Fruit fly (Drosophila melanogaster) whole organism, embryonic: Measurements from ENCODE around the gene Rtca.

ENCODE experiments used
- Bdp1 ChIP-seq: fragments of 200-800 bp; sonication (Bioruptor generic); optimal IDR thresholded peaks from 3 replicates; lab custom pipeline; 2016; ENCODE audit warnings: missing biosample characterization, missing genetic modification characterization
- Bteb2 ChIP-seq: fragments of 200-800 bp; sonication (Bioruptor generic); optimal IDR thresholded peaks from 2 replicates; lab custom pipeline; 2016; ENCODE audit warnings: missing biosample characterization, missing genetic modification characterization
- CG10321 ChIP-seq: fragments of 200-800 bp; sonication (Bioruptor generic); IDR thresholded peaks from 2 replicates; pipeline ENCODE4 v1.3.6; 2022; ENCODE audit warnings: missing biosample characterization, missing genetic modification characterization
- CG13287 ChIP-seq: fragments of 200-800 bp; sonication (Bioruptor generic); IDR thresholded peaks from 2 replicates; pipeline ENCODE4 v1.3.6; 2022; ENCODE audit warnings: missing biosample characterization, missing genetic modification characterization; ENCODE audit not compliant: partially characterized antibody
- CG13624 ChIP-seq: fragments of 200-800 bp; sonication (Bioruptor generic); optimal IDR thresholded peaks from 2 replicates; lab custom pipeline; 2016; ENCODE audit warnings: missing biosample characterization, missing genetic modification characterization
- CG14667 ChIP-seq: fragments of 200-800 bp; sonication (Bioruptor generic); IDR thresholded peaks from 2 replicates; pipeline ENCODE4 v1.3.6; 2022; ENCODE audit warnings: missing biosample characterization, missing genetic modification characterization
- CG17186 ChIP-seq: fragments of 200-800 bp; sonication (Bioruptor generic); optimal IDR thresholded peaks from 3 replicates; lab custom pipeline; 2017; ENCODE audit warnings: missing biosample characterization, missing genetic modification reagents, missing genetic modification characterization
- CG17802 ChIP-seq: fragments of 200-800 bp; sonication (Bioruptor generic); optimal IDR thresholded peaks from 2 replicates; lab custom pipeline; 2018; ENCODE audit warnings: missing biosample characterization, mild to moderate bottlenecking, missing genetic modification characterization, moderate library complexity
- CG42726 ChIP-seq: fragments of 200-800 bp; sonication (Bioruptor generic); IDR thresholded peaks from 2 replicates; pipeline ENCODE4 v1.3.6; 2022; ENCODE audit warnings: missing biosample characterization, missing genetic modification characterization; ENCODE audit not compliant: partially characterized antibody
- CG6765 ChIP-seq: fragments of 200-800 bp; sonication (Bioruptor generic); optimal IDR thresholded peaks from 3 replicates; lab custom pipeline; 2017; ENCODE audit warnings: missing biosample characterization, mild to moderate bottlenecking, missing genetic modification characterization
- CG7372 ChIP-seq: fragments of 200-800 bp; sonication (Bioruptor generic); IDR thresholded peaks from 2 replicates; pipeline ENCODE4 v1.3.6; 2022; ENCODE audit warnings: missing biosample characterization, missing genetic modification characterization
- CG7839 ChIP-seq: fragments of 200-800 bp; sonication (Bioruptor generic); optimal IDR thresholded peaks from 3 replicates; lab custom pipeline; 2018; ENCODE audit warnings: missing biosample characterization, mild to moderate bottlenecking, missing genetic modification characterization, moderate library complexity
- CG7928 ChIP-seq: fragments of 200-800 bp; sonication (Bioruptor generic); optimal IDR thresholded peaks from 2 replicates; lab custom pipeline; 2017; ENCODE audit warnings: missing biosample characterization, mild to moderate bottlenecking, missing genetic modification characterization
- CG8290 ChIP-seq, 3 experiments: fragments of 200-800 bp; sonication (Bioruptor generic); optimal IDR thresholded peaks; 2 replicates each; lab custom pipeline; 2016 to 2019; ENCODE audit warnings: missing biosample characterization in 3 of 3, missing genetic modification characterization in 3 of 3, mild to moderate bottlenecking in 2 of 3, moderate library complexity in 1 of 3
- CG8924 ChIP-seq: fragments of 200-800 bp; optimal IDR thresholded peaks from 3 replicates; lab custom pipeline; 2019; ENCODE audit warnings: missing biosample characterization, mild to moderate bottlenecking, missing genetic modification characterization, moderate library complexity
- Drgx ChIP-seq: fragments of 200-800 bp; sonication (Bioruptor generic); IDR thresholded peaks from 2 replicates; pipeline ENCODE4 v1.3.6; 2022; ENCODE audit warnings: missing biosample characterization, missing genetic modification characterization
- Fer3 ChIP-seq: fragments of 200-800 bp; sonication (Bioruptor generic); optimal IDR thresholded peaks from 2 replicates; lab custom pipeline; 2018; ENCODE audit warnings: missing biosample characterization, mild to moderate bottlenecking, missing genetic modification characterization, moderate library complexity
- HLH3B ChIP-seq: fragments of 200-800 bp; sonication (Bioruptor generic); IDR thresholded peaks from 2 replicates; pipeline ENCODE4 v1.3.6; 2022; ENCODE audit warnings: missing biosample characterization, missing genetic modification characterization
- Hr3 ChIP-seq: fragments of 200-800 bp; sonication (Bioruptor generic); optimal IDR thresholded peaks from 3 replicates; lab custom pipeline; 2016; ENCODE audit warnings: missing biosample characterization, missing genetic modification characterization
- Hr78 ChIP-seq, 2 experiments: fragments of 200-800 bp in 1 of 2; fragments of >200 bp in 1 of 2; sonication (Bioruptor generic) in 1 of 2; optimal IDR thresholded peaks; 2 replicates each; lab custom pipeline; 2017 to 2019; ENCODE audit warnings: missing biosample characterization in 2 of 2, missing genetic modification characterization in 2 of 2, mild to moderate bottlenecking in 1 of 2, moderate library complexity in 1 of 2
- MESR4 ChIP-seq: fragments of 200-800 bp; sonication (Bioruptor generic); optimal IDR thresholded peaks from 2 replicates; lab custom pipeline; 2018; ENCODE audit warnings: missing biosample characterization, mild to moderate bottlenecking, missing genetic modification characterization, moderate library complexity
- Nf-YB ChIP-seq: fragments of 200-800 bp; sonication (Bioruptor generic); optimal IDR thresholded peaks from 3 replicates; lab custom pipeline; 2019; ENCODE audit warnings: missing biosample characterization, mild to moderate bottlenecking, missing genetic modification characterization, moderate library complexity
- Rx ChIP-seq: fragments of 200-800 bp; sonication (Bioruptor generic); IDR thresholded peaks from 2 replicates; pipeline ENCODE4 v1.3.6; 2022; ENCODE audit warnings: missing biosample characterization, missing genetic modification characterization
- Side ChIP-seq: fragments of 200-800 bp; sonication (Bioruptor generic); optimal IDR thresholded peaks from 2 replicates; lab custom pipeline; 2016; ENCODE audit warnings: missing biosample characterization, missing genetic modification characterization
- Sry-β ChIP-seq: fragments of 200-800 bp; sonication (Bioruptor generic); optimal IDR thresholded peaks from 2 replicates; lab custom pipeline; 2018; ENCODE audit warnings: missing biosample characterization, mild to moderate bottlenecking, missing genetic modification characterization, moderate library complexity
- Sry-δ ChIP-seq: fragments of 200-800 bp; sonication (Bioruptor generic); optimal IDR thresholded peaks from 2 replicates; lab custom pipeline; 2016; ENCODE audit warnings: missing biosample characterization, missing genetic modification characterization
- Taf1 ChIP-seq: fragments of 200-800 bp; sonication (Bioruptor generic); IDR thresholded peaks from 2 replicates; pipeline ENCODE4 v1.3.6; 2022; ENCODE audit warnings: missing biosample characterization, missing genetic modification characterization
- Vsx1 ChIP-seq: fragments of 200-800 bp; sonication (Bioruptor generic); optimal IDR thresholded peaks from 2 replicates; lab custom pipeline; 2017; ENCODE audit warnings: missing biosample characterization, mild to moderate bottlenecking, missing genetic modification characterization, missing genetic modification reagents
- Xbp1 ChIP-seq: fragments of 200-800 bp; sonication (Bioruptor generic); optimal IDR thresholded peaks from 3 replicates; lab custom pipeline; 2016; ENCODE audit warnings: missing biosample characterization, mild to moderate bottlenecking, missing genetic modification characterization
- al ChIP-seq: fragments of 200-800 bp; sonication (Bioruptor generic); IDR thresholded peaks from 2 replicates; pipeline ENCODE4 v1.3.6; 2022; ENCODE audit warnings: missing biosample characterization, missing genetic modification characterization
- disco-r ChIP-seq: fragments of 200-800 bp; sonication (Bioruptor generic); optimal IDR thresholded peaks from 2 replicates; lab custom pipeline; 2016; ENCODE audit warnings: missing biosample characterization, missing genetic modification characterization
- dpn ChIP-seq, 2 experiments: fragments of 200-800 bp; sonication (Bioruptor generic); optimal IDR thresholded peaks; 3 replicates each; lab custom pipeline; 2016; ENCODE audit warnings: missing biosample characterization in 2 of 2, missing genetic modification characterization in 2 of 2
- ewg ChIP-seq: fragments of 200-800 bp; sonication (Bioruptor generic); optimal IDR thresholded peaks from 3 replicates; lab custom pipeline; 2017; ENCODE audit warnings: mild to moderate bottlenecking, missing biosample characterization, missing genetic modification reagents, missing genetic modification characterization
- fd3F ChIP-seq: fragments of 200-800 bp; sonication (Bioruptor generic); optimal IDR thresholded peaks from 2 replicates; lab custom pipeline; 2018; ENCODE audit warnings: missing biosample characterization, mild to moderate bottlenecking, missing genetic modification characterization, moderate library complexity
- ftz-f1 ChIP-seq: fragments of 200-800 bp; sonication (Bioruptor generic); optimal IDR thresholded peaks from 2 replicates; lab custom pipeline; 2016; ENCODE audit warnings: missing biosample characterization, missing genetic modification characterization
- ind ChIP-seq: fragments of 200-800 bp; sonication (Bioruptor generic); optimal IDR thresholded peaks from 3 replicates; lab custom pipeline; 2016; ENCODE audit warnings: missing biosample characterization, missing genetic modification characterization
- knrl ChIP-seq: fragments of 200-800 bp; sonication (Bioruptor generic); IDR thresholded peaks from 3 replicates; pipeline ENCODE4 v1.3.6; 2022; ENCODE audit warnings: missing biosample characterization, missing genetic modification characterization; ENCODE audit not compliant: partially characterized antibody
- mam ChIP-seq: fragments of 200-800 bp; sonication (Bioruptor generic); optimal IDR thresholded peaks from 3 replicates; lab custom pipeline; 2016; ENCODE audit warnings: missing biosample characterization, missing genetic modification characterization
- nmo ChIP-seq: fragments of 200-800 bp; sonication (Bioruptor generic); optimal IDR thresholded peaks from 2 replicates; lab custom pipeline; 2018; ENCODE audit warnings: missing biosample characterization, mild to moderate bottlenecking, missing genetic modification characterization, moderate library complexity
- onecut ChIP-seq: fragments of 200-800 bp; sonication (Bioruptor generic); IDR thresholded peaks from 2 replicates; pipeline ENCODE4 v1.3.6; 2022; ENCODE audit warnings: missing biosample characterization, missing genetic modification characterization
- phol ChIP-seq: fragments of 200-800 bp; sonication (Bioruptor generic); optimal IDR thresholded peaks from 3 replicates; lab custom pipeline; 2018; ENCODE audit warnings: missing biosample characterization, mild to moderate bottlenecking, missing genetic modification characterization, moderate library complexity
- pita ChIP-seq: fragments of 200-800 bp; sonication (Bioruptor generic); optimal IDR thresholded peaks from 2 replicates; lab custom pipeline; 2017; ENCODE audit warnings: missing biosample characterization, mild to moderate bottlenecking, missing genetic modification characterization
- pnt ChIP-seq: fragments of 200-800 bp; sonication (Bioruptor generic); optimal IDR thresholded peaks from 3 replicates; lab custom pipeline; 2016; ENCODE audit warnings: missing biosample characterization, missing genetic modification characterization
- sqz ChIP-seq: fragments of 200-800 bp; sonication (Bioruptor generic); optimal IDR thresholded peaks from 3 replicates; lab custom pipeline; 2018; ENCODE audit warnings: missing biosample characterization, mild to moderate bottlenecking, missing genetic modification characterization
- tna ChIP-seq: fragments of 200-800 bp; sonication (Bioruptor generic); IDR thresholded peaks from 2 replicates; pipeline ENCODE4 v1.3.6; 2022; ENCODE audit warnings: missing biosample characterization, missing genetic modification characterization; ENCODE audit not compliant: partially characterized antibody
- trem ChIP-seq: fragments of 200-800 bp; optimal IDR thresholded peaks from 3 replicates; lab custom pipeline; 2019; ENCODE audit warnings: missing biosample characterization, mild to moderate bottlenecking, missing genetic modification characterization, moderate library complexity
- trh ChIP-seq: fragments of 200-800 bp; sonication (Bioruptor generic); optimal IDR thresholded peaks from 2 replicates; lab custom pipeline; 2016; ENCODE audit warnings: missing biosample characterization, missing genetic modification characterization
- z ChIP-seq: fragments of 200-800 bp; sonication (Bioruptor generic); IDR thresholded peaks from 3 replicates; pipeline ENCODE4 v1.3.6; 2022; ENCODE audit warnings: missing biosample characterization, missing genetic modification characterization

The Rtca gene

DNA sequence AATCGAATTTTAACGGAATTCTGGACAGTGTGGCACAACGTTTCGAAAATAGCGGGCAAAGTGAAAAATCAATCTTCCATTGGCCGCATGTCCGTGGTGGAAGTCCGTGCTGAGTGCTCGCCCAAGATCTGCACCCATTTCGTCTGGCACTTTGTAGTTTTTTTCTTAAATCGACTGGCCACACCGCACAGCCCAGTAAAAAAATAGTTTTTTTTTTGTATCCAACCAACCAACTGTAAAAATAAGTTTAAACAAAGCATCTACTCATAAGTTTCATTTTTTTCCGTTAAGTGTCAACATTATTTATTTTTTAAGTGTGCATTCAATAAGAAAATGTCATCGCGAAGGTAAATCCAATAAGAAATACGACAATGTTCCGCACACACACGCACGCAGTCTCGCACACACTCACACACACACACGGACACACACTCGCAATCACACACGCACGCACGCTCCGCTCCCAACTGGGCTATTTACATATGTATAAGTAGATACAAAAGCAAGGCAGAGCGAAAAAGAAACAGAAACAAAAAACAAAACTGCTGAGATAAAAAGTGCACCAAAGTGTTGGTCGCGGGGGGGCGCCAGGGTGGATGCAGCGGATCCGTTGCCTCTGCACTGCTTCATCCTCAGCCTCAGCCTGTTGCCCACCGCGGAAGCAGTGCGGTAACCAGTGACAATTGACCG lies 22.0 kb downstream of the Rtca start, which contains the start of gene csw (continued):
- TF ChIP-seq CG17186 (GFP tag; lab: Kevin White, UChicago) = peak; percentile 79
- TF ChIP-seq HLH3B = no peak
- TF ChIP-seq CG42726 (GFP tag; lab: Robert Waterston, UW) = peak; percentile 67
- TF ChIP-seq sqz (GFP tag; lab: Kevin White, UChicago) = peak; percentile 97
- peak; percentile 91 for TF ChIP-seq MESR4 (GFP tag; lab: Kevin White, UChicago)
- peak; percentile 57 for TF ChIP-seq Bteb2 (GFP tag; lab: Kevin White, UChicago)
- peak; percentile 69 for TF ChIP-seq Sry-δ (GFP tag; lab: Kevin White, UChicago)
- TF ChIP-seq ind (GFP tag; lab: Kevin White, UChicago) = peak; percentile 32
- peak; percentile 21; the same call in 1 of the 3 replicates for TF ChIP-seq knrl (GFP tag; lab: Robert Waterston, UW)
- peak; percentile 14 for TF ChIP-seq pnt (GFP tag; lab: Kevin White, UChicago)
- TF ChIP-seq Side (GFP tag; lab: Kevin White, UChicago) = peak; percentile 33
- TF ChIP-seq disco-r (GFP tag; lab: Kevin White, UChicago) = peak; percentile 32
- TF ChIP-seq CG7928 = peak; percentile 43
- no peak for TF ChIP-seq CG7372
- TF ChIP-seq nmo (GFP tag; lab: Kevin White, UChicago) = peak; percentile 51
- TF ChIP-seq Taf1 (GFP tag; lab: Robert Waterston, UW) = no peak
- peak; percentile 48 for TF ChIP-seq CG8924 (tag; lab: Kevin White, UChicago)
- TF ChIP-seq pita (GFP tag; lab: Kevin White, UChicago) = peak; percentile 93
- TF ChIP-seq CG14667 = no peak
- peak; percentile 37; the same call in 1 of the 2 replicates for TF ChIP-seq Rx (GFP tag; lab: Robert Waterston, UW)
- TF ChIP-seq mam (GFP tag; lab: Kevin White, UChicago) = peak; percentile 59
- TF ChIP-seq CG13624 (GFP tag; lab: Kevin White, UChicago) = peak; percentile 49
- TF ChIP-seq dpn (GFP tag; optimal IDR thresholded peaks at IDR 0.05; lab: Kevin White, UChicago) = peak; percentile 59 to 62
- TF ChIP-seq CG17802 = no peak
- TF ChIP-seq z (GFP tag; lab: Robert Waterston, UW) = no peak
- TF ChIP-seq Bdp1 = peak; percentile 43
- TF ChIP-seq phol (tag; lab: Kevin White, UChicago) = peak; percentile 69
- TF ChIP-seq tna (GFP tag; lab: Robert Waterston, UW) = no peak
- TF ChIP-seq Hr78 (GFP tag; optimal IDR thresholded peaks at IDR 0.05; lab: Kevin White, UChicago) = no peak
- TF ChIP-seq CG13287 = peak; percentile 24; the same call in 1 of the 2 replicates
- TF ChIP-seq ftz-f1 (GFP tag; lab: Kevin White, UChicago) = peak; percentile 67
- peak; percentile 38 for TF ChIP-seq CG8290 (GFP tag; optimal IDR thresholded peaks at IDR 0.05; lab: Kevin White, UChicago)
- peak in 1 of 2 experiments; percentile 78 for TF ChIP-seq CG8290 (tag; optimal IDR thresholded peaks at IDR 0.05; lab: Kevin White, UChicago)
- no peak for TF ChIP-seq fd3F
- peak; percentile 23 for TF ChIP-seq Nf-YB (GFP tag; lab: Kevin White, UChicago)
- TF ChIP-seq al = no peak
- no peak for TF ChIP-seq CG6765 (GFP tag; lab: Kevin White, UChicago)
- no peak for TF ChIP-seq Vsx1 (GFP tag; lab: Kevin White, UChicago)
- TF ChIP-seq Hr3 (GFP tag; lab: Kevin White, UChicago) = peak; percentile 3
- 0 out of 2 replicates have a peak, but pooled peaks have one; percentile 5 for TF ChIP-seq CG10321
- TF ChIP-seq onecut (GFP tag; lab: Robert Waterston, UW) = peak; percentile 94
- TF ChIP-seq CG7839 (tag; lab: Kevin White, UChicago) = peak; percentile 17
- TF ChIP-seq ewg = peak; percentile 61
- TF ChIP-seq Drgx (GFP tag; lab: Robert Waterston, UW) = peak; percentile 86
- peak; percentile 41 for TF ChIP-seq trem (tag; lab: Kevin White, UChicago)
- TF ChIP-seq Xbp1 (GFP tag; lab: Kevin White, UChicago) = peak; percentile 40
- TF ChIP-seq Fer3 = peak; percentile 19
- peak; percentile 1 for TF ChIP-seq trh (GFP tag; lab: Kevin White, UChicago)
- TF ChIP-seq Sry-β (GFP tag; lab: Kevin White, UChicago) = no peak
